Worm (Caenorhabditis elegans) whole organism, L4 larva: Measurements from ENCODE around the gene nhr-159.

Experiments used
- fkh-10 ChIP-seq: fragments of 150-350 bp; optimal IDR thresholded peaks from 2 replicates; lab custom pipeline; 2014; ENCODE audit warnings: missing biosample characterization, missing genetic modification reagents, missing genetic modification characterization
- fos-1 ChIP-seq: fragments of 150-350 bp; optimal IDR thresholded peaks from 2 replicates; lab custom pipeline; 2014; ENCODE audit warnings: missing biosample characterization, missing genetic modification characterization
- nhr-102 ChIP-seq: sonication (generic microtip); optimal IDR thresholded peaks from 2 replicates; lab custom pipeline; 2016; ENCODE audit warnings: mild to moderate bottlenecking, missing genetic modification characterization, moderate library complexity, missing compliant biosample characterization
- saeg-2 ChIP-seq: fragments of 200-800 bp; sonication (Bioruptor generic); IDR thresholded peaks from 2 replicates; pipeline ENCODE4 v1.3.6; 2022; ENCODE audit warnings: missing genetic modification reagents, missing genetic modification characterization, missing compliant biosample characterization

ce11 chrV:3919289-3919688 is 41.2 kb upstream of the nhr-159 start, which contains the start of gene srx-66:
- TF ChIP-seq fos-1 (tag; lab: Kevin White, UChicago) (no peak), fkh-10 (GFP tag; lab: Kevin White, UChicago) (no peak), nhr-102 (tag; lab: Kevin White, UChicago) (no peak), saeg-2 (GFP tag; lab: Robert Waterston, UW) (no peak)
